Worm (Caenorhabditis elegans): ENCODE measurements around the gene mlt-7.

- TF ChIP-seq egl-27 (tag; optimal IDR thresholded peaks at IDR 0.05) (no peak), snpc-4 (tag; optimal IDR thresholded peaks at IDR 0.05) (no peak), nhr-25 (tag; optimal IDR thresholded peaks at IDR 0.05) (no peak), nhr-10 (tag; optimal IDR thresholded peaks at IDR 0.05) (no peak), nhr-11 (tag; optimal IDR thresholded peaks at IDR 0.05) (no peak)
Measured at ce11 chrII:4428121-4428520, 35.3 kb downstream of the mlt-7 start.

Measured in whole organism, L2 larva.